Worm (Caenorhabditis elegans) whole organism, L3 larva: Measurements from ENCODE around the gene ZK662.2.

Source experiments
- R02D3.7 ChIP-seq: fragments of 150-350 bp; optimal IDR thresholded peaks from 2 replicates; lab custom pipeline; 2014; ENCODE audit warnings: missing biosample characterization, missing genetic modification characterization
- fkh-10 ChIP-seq: sonication (generic microtip); optimal IDR thresholded peaks from 2 replicates; lab custom pipeline; 2017; ENCODE audit warnings: missing biosample characterization, missing genetic modification reagents, missing genetic modification characterization
- mdl-1 ChIP-seq: fragments of 150-350 bp; optimal IDR thresholded peaks from 2 replicates; lab custom pipeline; 2014; ENCODE audit warnings: missing biosample characterization, missing genetic modification characterization
- unc-39 ChIP-seq: sonication (generic microtip); optimal IDR thresholded peaks from 4 replicates; lab custom pipeline; 2017; ENCODE audit warnings: missing biosample characterization, missing genetic modification characterization
- unc-62 ChIP-seq: fragments of 150-350 bp; sonication (generic microtip); optimal IDR thresholded peaks from 4 replicates; lab custom pipeline; 2014; ENCODE audit warnings: missing biosample characterization, missing genetic modification reagents, missing genetic modification characterization

DNA sequence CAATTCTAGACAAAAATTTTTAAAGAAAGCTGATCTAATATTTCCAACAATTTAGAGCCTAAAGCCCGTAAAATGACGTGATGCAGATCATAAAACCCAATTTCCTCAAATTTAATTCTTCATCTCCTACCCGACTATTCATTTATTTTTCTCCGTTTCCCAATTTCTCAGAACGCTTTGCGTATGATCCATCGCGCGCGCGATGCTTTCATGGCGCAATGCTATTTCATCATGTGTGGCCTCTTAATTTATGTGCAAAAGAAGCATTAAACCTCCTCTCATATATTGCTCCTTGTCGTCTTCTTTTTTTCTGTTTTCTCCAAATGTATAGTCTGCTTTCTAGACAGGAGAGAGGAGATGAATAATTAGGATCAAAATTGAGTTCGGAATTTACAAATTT lies 27.8 kb upstream of the ZK662.2 start:
- TF ChIP-seq R02D3.7 (tag; lab: Kevin White, UChicago) (no peak), fkh-10 (GFP tag; lab: Kevin White, UChicago) (no peak), unc-39 (tag; lab: Kevin White, UChicago) (no peak), mdl-1 (tag; lab: Kevin White, UChicago) (no peak), unc-62 (GFP tag; lab: Kevin White, UChicago) (no peak)
